Worm (Caenorhabditis elegans): ENCODE results near the gene F37A4.6.

F37A4.6 gene

DNA sequence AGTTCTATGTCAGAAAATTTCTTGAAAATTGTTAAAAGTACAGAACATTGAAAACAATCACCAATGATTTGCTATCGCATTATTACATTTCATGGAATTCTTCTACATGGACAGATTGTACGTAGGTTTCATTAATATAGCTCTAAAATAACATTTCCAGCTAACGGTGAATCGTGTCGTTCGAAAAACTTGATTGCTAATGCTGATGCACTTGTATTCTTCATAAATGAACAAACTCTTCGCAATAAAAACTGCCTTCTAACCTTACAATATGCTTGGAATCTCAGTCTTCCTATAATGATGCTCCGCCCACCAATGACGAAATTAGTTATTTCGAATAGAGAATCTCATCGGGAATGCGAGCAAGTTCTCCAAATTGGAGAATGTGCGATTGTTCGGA lies at the start of gene F37A4.6:
Gene F37A4.6 (plus strand): TSS at position 301 of the 400 bp plus-strand sequence.
- no peak for TF ChIP-seq tbx-37 (GFP tag; conservative IDR thresholded peaks at IDR 0.05)
- no peak for TF ChIP-seq ets-7 (tag; optimal IDR thresholded peaks at IDR 0.05)
- no peak for TF ChIP-seq ceh-36 (tag; optimal IDR thresholded peaks at IDR 0.05)
- TF ChIP-seq B0310.2 (tag; optimal IDR thresholded peaks at IDR 0.05): no peak
- no peak for TF ChIP-seq tra-4 (tag; optimal IDR thresholded peaks at IDR 0.05)
- TF ChIP-seq tbx-11 (GFP tag; IDR thresholded peaks at IDR 0.05): no peak

DNA sequence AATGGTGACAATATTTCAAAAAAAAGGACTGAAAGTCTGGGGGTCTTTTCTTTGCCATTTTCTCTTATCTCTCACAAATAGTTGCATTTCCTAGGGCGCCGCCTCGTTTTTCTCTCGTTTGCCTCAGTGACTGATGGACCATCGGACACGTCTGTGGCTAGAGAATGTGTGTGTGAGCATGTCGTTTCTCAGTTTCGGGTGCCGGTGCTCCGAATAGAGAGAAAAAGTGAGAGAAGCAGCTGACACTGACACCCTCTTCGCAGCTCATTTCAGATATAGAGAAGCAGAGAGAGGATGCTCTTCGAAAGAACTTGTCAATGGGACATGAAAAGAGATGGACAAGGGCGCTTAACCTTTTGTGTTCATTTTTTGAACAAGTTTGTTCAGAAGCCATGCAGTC lies 49.8 kb upstream of the F37A4.6 start:
- TF ChIP-seq hnd-1 (tag; optimal IDR thresholded peaks at IDR 0.05) (no peak), B0310.2 (tag; optimal IDR thresholded peaks at IDR 0.05) (no peak), tbx-11 (GFP tag; IDR thresholded peaks at IDR 0.05) (no peak), ceh-13 (GFP tag; optimal IDR thresholded peaks at IDR 0.05) (no peak), tra-4 (tag; optimal IDR thresholded peaks at IDR 0.05) (no peak), hmbx-1 (tag; optimal IDR thresholded peaks at IDR 0.05) (no peak), ceh-36 (tag; optimal IDR thresholded peaks at IDR 0.05) (no peak), ets-7 (tag; optimal IDR thresholded peaks at IDR 0.05) (no peak)

- TF ChIP-seq sea-1 (GFP tag; conservative IDR thresholded peaks at IDR 0.05) (peak; percentile 86), pes-1 (GFP tag; IDR thresholded peaks at IDR 0.05) (peak; percentile 84), scrt-1 (GFP tag; IDR thresholded peaks at IDR 0.05) (peak; percentile 73), tbx-11 (GFP tag; IDR thresholded peaks at IDR 0.05) (peak; percentile 80), tbx-37 (GFP tag; conservative IDR thresholded peaks at IDR 0.05) (peak; percentile 75), flt-1 (GFP tag; IDR thresholded peaks at IDR 0.05) (peak; percentile 74)
These were observed 44.0 kb upstream of the F37A4.6 start for ce11 chrIII:6661660-6662059.

ce11 chrIII:6670737-6671242 lies 34.8 kb upstream of the F37A4.6 start:
- no peak for TF ChIP-seq sea-1 (GFP tag; conservative IDR thresholded peaks at IDR 0.05)
- no peak for TF ChIP-seq ceh-13 (GFP tag; optimal IDR thresholded peaks at IDR 0.05)
- no peak for TF ChIP-seq ets-7 (tag; optimal IDR thresholded peaks at IDR 0.05)
- TF ChIP-seq hmg-4 (GFP tag; optimal IDR thresholded peaks at IDR 0.05): no peak
- no peak for TF ChIP-seq ama-1 (optimal IDR thresholded peaks at IDR 0.05)
- no peak for TF ChIP-seq pes-1 (GFP tag; IDR thresholded peaks at IDR 0.05)
- no peak for TF ChIP-seq F13C5.2 (tag; optimal IDR thresholded peaks at IDR 0.05)
- no peak for TF ChIP-seq hmbx-1 (tag; optimal IDR thresholded peaks at IDR 0.05)
- no peak for TF ChIP-seq scrt-1 (GFP tag; IDR thresholded peaks at IDR 0.05)

- no peak for TF ChIP-seq ets-7 (tag; optimal IDR thresholded peaks at IDR 0.05)
- no peak for TF ChIP-seq aly-1 (tag; optimal IDR thresholded peaks at IDR 0.05)
- no peak for TF ChIP-seq tbx-11 (GFP tag; IDR thresholded peaks at IDR 0.05)
- no peak for TF ChIP-seq tbx-37 (GFP tag; conservative IDR thresholded peaks at IDR 0.05)
- no peak for TF ChIP-seq tra-4 (tag; optimal IDR thresholded peaks at IDR 0.05)
- TF ChIP-seq B0310.2 (tag; optimal IDR thresholded peaks at IDR 0.05): no peak
These were observed 30.2 kb upstream of the F37A4.6 start, which contains the start of gene rbf-1 for ce11 chrIII:6675460-6675859. Gene rbf-1 (plus strand): TSS chrIII:6675760.

DNA sequence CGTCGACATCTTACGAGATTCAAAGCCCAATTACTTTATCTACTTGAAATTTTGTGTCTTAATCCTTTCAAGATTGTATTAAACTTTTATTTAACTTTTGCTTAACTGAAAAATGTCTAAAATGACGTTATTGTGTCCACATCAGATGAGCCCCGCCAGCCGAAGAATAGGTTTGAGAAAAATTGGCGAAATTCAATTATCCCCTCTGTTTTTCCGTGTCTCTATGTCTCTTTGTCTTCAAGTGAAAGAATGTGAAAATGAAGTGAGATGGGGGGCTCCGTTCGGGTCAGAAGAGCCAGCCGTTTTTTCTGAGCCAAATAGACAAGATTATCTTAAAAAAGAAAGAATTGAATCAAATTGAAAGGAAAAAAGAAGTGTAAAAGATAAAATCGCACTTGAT lies 28.3 kb upstream of the F37A4.6 start:
- no peak for TF ChIP-seq hmg-4 (GFP tag; optimal IDR thresholded peaks at IDR 0.05)
- no peak for TF ChIP-seq B0310.2 (tag; optimal IDR thresholded peaks at IDR 0.05)
- no peak for TF ChIP-seq tra-4 (tag; optimal IDR thresholded peaks at IDR 0.05)
- no peak for TF ChIP-seq hnd-1 (tag; optimal IDR thresholded peaks at IDR 0.05)
- TF ChIP-seq ama-1 (optimal IDR thresholded peaks at IDR 0.05): no peak
- TF ChIP-seq ceh-36 (tag; optimal IDR thresholded peaks at IDR 0.05): no peak

- TF ChIP-seq F13C5.2 (tag; optimal IDR thresholded peaks at IDR 0.05) (no peak), aly-1 (tag; optimal IDR thresholded peaks at IDR 0.05) (no peak), tbx-11 (GFP tag; IDR thresholded peaks at IDR 0.05) (no peak), pes-1 (GFP tag; IDR thresholded peaks at IDR 0.05) (no peak), B0310.2 (tag; optimal IDR thresholded peaks at IDR 0.05) (no peak), hmbx-1 (tag; optimal IDR thresholded peaks at IDR 0.05) (no peak), ama-1 (optimal IDR thresholded peaks at IDR 0.05) (no peak), tra-4 (tag; optimal IDR thresholded peaks at IDR 0.05) (no peak), scrt-1 (GFP tag; IDR thresholded peaks at IDR 0.05) (no peak), flt-1 (GFP tag; IDR thresholded peaks at IDR 0.05) (no peak), ceh-13 (GFP tag; optimal IDR thresholded peaks at IDR 0.05) (no peak)
These were observed 26.3 kb upstream of the F37A4.6 start for ce11 chrIII:6679323-6679722.

ce11 chrIII:6680963-6681362 lies 24.7 kb upstream of the F37A4.6 start:
- TF ChIP-seq flt-1 (GFP tag; IDR thresholded peaks at IDR 0.05): no peak
- no peak for TF ChIP-seq hmg-4 (GFP tag; optimal IDR thresholded peaks at IDR 0.05)
- no peak for TF ChIP-seq scrt-1 (GFP tag; IDR thresholded peaks at IDR 0.05)
- no peak for TF ChIP-seq hmbx-1 (tag; optimal IDR thresholded peaks at IDR 0.05)
- no peak for TF ChIP-seq tbx-11 (GFP tag; IDR thresholded peaks at IDR 0.05)
- no peak for TF ChIP-seq B0310.2 (tag; optimal IDR thresholded peaks at IDR 0.05)
- TF ChIP-seq sea-1 (GFP tag; conservative IDR thresholded peaks at IDR 0.05): no peak
- TF ChIP-seq ama-1 (optimal IDR thresholded peaks at IDR 0.05): no peak
- TF ChIP-seq tbx-37 (GFP tag; conservative IDR thresholded peaks at IDR 0.05): no peak
- TF ChIP-seq ets-7 (tag; optimal IDR thresholded peaks at IDR 0.05): no peak
- no peak for TF ChIP-seq ceh-13 (GFP tag; optimal IDR thresholded peaks at IDR 0.05)
- TF ChIP-seq aly-1 (tag; optimal IDR thresholded peaks at IDR 0.05): no peak
- no peak for TF ChIP-seq pes-1 (GFP tag; IDR thresholded peaks at IDR 0.05)
- TF ChIP-seq F13C5.2 (tag; optimal IDR thresholded peaks at IDR 0.05): no peak
- no peak for TF ChIP-seq ceh-36 (tag; optimal IDR thresholded peaks at IDR 0.05)
- no peak for TF ChIP-seq hnd-1 (tag; optimal IDR thresholded peaks at IDR 0.05)
- no peak for TF ChIP-seq tra-4 (tag; optimal IDR thresholded peaks at IDR 0.05)
